Worm (Caenorhabditis elegans): ENCODE results near the gene lgc-13.

ce11 chrX:12160002-12160690 is 51.2 kb downstream of the lgc-13 start, which contains the start of gene F57G12.2:
- TF ChIP-seq him-1 (tag; optimal IDR thresholded peaks at IDR 0.05) (no peak), dao-5 (tag; optimal IDR thresholded peaks at IDR 0.05) (no peak)

Measured in whole organism, L4/young adult.